Fruit fly (Drosophila melanogaster) whole organism, embryonic: ENCODE data around the gene spn-F.

Source experiments
- Bgb ChIP-seq: fragments of 200-800 bp; sonication (Bioruptor generic); IDR thresholded peaks from 2 replicates; pipeline ENCODE4 v1.3.6; 2022; ENCODE audit warnings: missing biosample characterization, missing genetic modification characterization; ENCODE audit not compliant: partially characterized antibody
- CG11247 ChIP-seq: fragments of 200-800 bp; sonication (Bioruptor generic); IDR thresholded peaks from 2 replicates; pipeline ENCODE4 v1.3.6; 2022; ENCODE audit warnings: missing biosample characterization, missing genetic modification characterization
- CG12071 ChIP-seq: fragments of 200-800 bp; sonication (Bioruptor generic); optimal IDR thresholded peaks from 3 replicates; lab custom pipeline; 2018; ENCODE audit warnings: missing biosample characterization, mild to moderate bottlenecking, missing genetic modification characterization
- CG12236 ChIP-seq: fragments of 200-800 bp; sonication (Bioruptor generic); optimal IDR thresholded peaks from 2 replicates; lab custom pipeline; 2016; ENCODE audit warnings: missing biosample characterization, missing genetic modification characterization
- CG12659 ChIP-seq: fragments of 200-800 bp; sonication (Bioruptor generic); optimal IDR thresholded peaks from 3 replicates; lab custom pipeline; 2017; ENCODE audit warnings: mild to moderate bottlenecking, missing biosample characterization, missing genetic modification reagents, missing genetic modification characterization
- CG14014 ChIP-seq: fragments of 200-800 bp; sonication (Bioruptor generic); IDR thresholded peaks from 2 replicates; pipeline ENCODE4 v1.3.6; 2022; ENCODE audit warnings: missing biosample characterization, missing genetic modification characterization
- CG1602 ChIP-seq: fragments of 200-800 bp; sonication (Bioruptor generic); optimal IDR thresholded peaks from 3 replicates; lab custom pipeline; 2016; ENCODE audit warnings: missing biosample characterization, missing genetic modification characterization
- CG17186 ChIP-seq: fragments of 200-800 bp; sonication (Bioruptor generic); optimal IDR thresholded peaks from 3 replicates; lab custom pipeline; 2017; ENCODE audit warnings: missing biosample characterization, missing genetic modification reagents, missing genetic modification characterization
- CG17829 ChIP-seq: fragments of 200-800 bp; optimal IDR thresholded peaks from 2 replicates; lab custom pipeline; 2019; ENCODE audit warnings: missing biosample characterization, mild to moderate bottlenecking, missing genetic modification characterization, moderate library complexity
- CG2129 ChIP-seq: fragments of 200-800 bp; sonication (Bioruptor generic); IDR thresholded peaks from 2 replicates; pipeline ENCODE4 v1.3.6; 2022; ENCODE audit warnings: missing biosample characterization, missing genetic modification characterization; ENCODE audit not compliant: partially characterized antibody
- CG2875 ChIP-seq: fragments of 200-800 bp; sonication (Bioruptor generic); optimal IDR thresholded peaks from 2 replicates; lab custom pipeline; 2017; ENCODE audit warnings: missing biosample characterization, mild to moderate bottlenecking, missing genetic modification characterization, missing genetic modification reagents
- CG2889 ChIP-seq: fragments of 200-800 bp; sonication (Bioruptor generic); IDR thresholded peaks from 3 replicates; pipeline ENCODE4 v1.3.6; 2022; ENCODE audit warnings: missing biosample characterization, missing genetic modification characterization
- CG34376 ChIP-seq: fragments of 200-800 bp; sonication (Bioruptor generic); optimal IDR thresholded peaks from 2 replicates; lab custom pipeline; 2018; ENCODE audit warnings: missing biosample characterization, mild to moderate bottlenecking, missing genetic modification characterization
- CG3995 ChIP-seq: fragments of 200-800 bp; sonication (Bioruptor generic); optimal IDR thresholded peaks from 3 replicates; lab custom pipeline; 2016; ENCODE audit warnings: missing biosample characterization, missing genetic modification characterization
- CG6254 ChIP-seq: fragments of 200-800 bp; sonication (Bioruptor generic); optimal IDR thresholded peaks from 3 replicates; lab custom pipeline; 2017; ENCODE audit warnings: mild to moderate bottlenecking, missing biosample characterization, missing genetic modification reagents, missing genetic modification characterization
- CG9215 ChIP-seq: fragments of 200-800 bp; sonication (Bioruptor generic); IDR thresholded peaks from 2 replicates; pipeline ENCODE4 v1.3.6; 2022; ENCODE audit warnings: missing biosample characterization, missing genetic modification characterization
- CG9437 ChIP-seq: fragments of 200-800 bp; sonication (Bioruptor generic); optimal IDR thresholded peaks from 2 replicates; lab custom pipeline; 2018; ENCODE audit warnings: missing biosample characterization, mild to moderate bottlenecking, missing genetic modification characterization
- Dip2 ChIP-seq: fragments of 200-800 bp; sonication (Bioruptor generic); IDR thresholded peaks from 2 replicates; pipeline ENCODE4 v1.3.6; 2022; ENCODE audit warnings: missing biosample characterization, missing genetic modification characterization
- Dip3 ChIP-seq: fragments of 200-800 bp; sonication (Bioruptor generic); optimal IDR thresholded peaks from 3 replicates; lab custom pipeline; 2016; ENCODE audit warnings: missing biosample characterization, missing genetic modification characterization
- GATAe ChIP-seq: fragments of 200-800 bp; sonication (Bioruptor generic); conservative IDR thresholded peaks from 2 replicates; pipeline ENCODE4 v1.3.6; 2022; ENCODE audit warnings: missing biosample characterization, missing genetic modification characterization
- HHEX ChIP-seq: fragments of 200-800 bp; sonication (Bioruptor generic); optimal IDR thresholded peaks from 3 replicates; lab custom pipeline; 2017; ENCODE audit warnings: missing biosample characterization, mild to moderate bottlenecking, missing genetic modification characterization, missing genetic modification reagents
- Hr51 ChIP-seq, 2 experiments: fragments of 200-800 bp; sonication (Bioruptor generic); optimal IDR thresholded peaks; 2 replicates in 1 of 2; 3 replicates in 1 of 2; lab custom pipeline; 2016 to 2018; ENCODE audit warnings: missing biosample characterization in 2 of 2, missing genetic modification characterization in 2 of 2, mild to moderate bottlenecking in 1 of 2, moderate library complexity in 1 of 2
- Lhr ChIP-seq: fragments of 200-800 bp; sonication (Bioruptor generic); optimal IDR thresholded peaks from 3 replicates; lab custom pipeline; 2017; ENCODE audit warnings: mild to moderate bottlenecking, missing biosample characterization, missing genetic modification reagents, missing genetic modification characterization
- MBD-R2 ChIP-seq: fragments of 200-800 bp; sonication (Bioruptor generic); IDR thresholded peaks from 2 replicates; pipeline ENCODE4 v1.3.6; 2022; ENCODE audit warnings: missing biosample characterization, missing genetic modification characterization
- Optix ChIP-seq: fragments of 200-800 bp; sonication (Bioruptor generic); IDR thresholded peaks from 3 replicates; pipeline ENCODE4 v1.3.6; 2022; ENCODE audit warnings: missing biosample characterization, missing genetic modification characterization
- Pdp1 ChIP-seq, 2 experiments: fragments of 200-800 bp; sonication (Bioruptor generic); optimal IDR thresholded peaks; 3 replicates each; lab custom pipeline; 2016; ENCODE audit warnings: missing biosample characterization in 2 of 2, missing genetic modification characterization in 2 of 2, mild to moderate bottlenecking in 1 of 2, moderate library complexity in 1 of 2
- Ssrp ChIP-seq: fragments of 200-800 bp; sonication (Bioruptor generic); optimal IDR thresholded peaks from 2 replicates; lab custom pipeline; 2018; ENCODE audit warnings: missing biosample characterization, mild to moderate bottlenecking, missing genetic modification characterization, moderate library complexity
- aop ChIP-seq: fragments of 200-800 bp; sonication (Bioruptor generic); IDR thresholded peaks from 2 replicates; pipeline ENCODE4 v1.3.6; 2022; ENCODE audit warnings: missing biosample characterization, missing genetic modification characterization
- cato ChIP-seq: fragments of 200-800 bp; sonication (Bioruptor generic); optimal IDR thresholded peaks from 2 replicates; lab custom pipeline; 2016; ENCODE audit warnings: missing biosample characterization, missing genetic modification characterization, borderline replicate concordance
- chinmo ChIP-seq: fragments of 200-800 bp; sonication (Bioruptor generic); IDR thresholded peaks from 4 replicates; pipeline ENCODE4 v1.3.6; 2022; ENCODE audit warnings: missing biosample characterization, missing genetic modification characterization; ENCODE audit not compliant: partially characterized antibody
- dati ChIP-seq: fragments of 200-800 bp; sonication (Bioruptor generic); IDR thresholded peaks from 2 replicates; pipeline ENCODE4 v1.3.6; 2022; ENCODE audit warnings: missing biosample characterization, missing genetic modification characterization
- dm ChIP-seq: fragments of 200-800 bp; sonication (Bioruptor generic); optimal IDR thresholded peaks from 3 replicates; lab custom pipeline; 2016; ENCODE audit warnings: missing biosample characterization, missing genetic modification characterization
- ewg ChIP-seq: fragments of 200-800 bp; sonication (Bioruptor generic); optimal IDR thresholded peaks from 3 replicates; lab custom pipeline; 2017; ENCODE audit warnings: mild to moderate bottlenecking, missing biosample characterization, missing genetic modification reagents, missing genetic modification characterization
- fd102C ChIP-seq: fragments of 200-800 bp; sonication (Bioruptor generic); optimal IDR thresholded peaks from 2 replicates; lab custom pipeline; 2018; ENCODE audit warnings: missing biosample characterization, mild to moderate bottlenecking, missing genetic modification characterization, moderate library complexity
- ftz-f1 ChIP-seq: fragments of 200-800 bp; sonication (Bioruptor generic); optimal IDR thresholded peaks from 2 replicates; lab custom pipeline; 2016; ENCODE audit warnings: missing biosample characterization, missing genetic modification characterization
- gcm2 ChIP-seq: fragments of 200-800 bp; sonication (Bioruptor generic); optimal IDR thresholded peaks from 2 replicates; lab custom pipeline; 2016; ENCODE audit warnings: missing biosample characterization, missing genetic modification characterization
- hb ChIP-seq: fragments of 200-800 bp; sonication (Bioruptor generic); IDR thresholded peaks from 3 replicates; pipeline ENCODE4 v1.3.6; 2022; ENCODE audit warnings: missing biosample characterization, missing genetic modification characterization; ENCODE audit not compliant: partially characterized antibody
- hth ChIP-seq: fragments of >200 bp; optimal IDR thresholded peaks from 2 replicates; lab custom pipeline; 2017; ENCODE audit warnings: inconsistent platforms
- jigr1 ChIP-seq: fragments of 200-800 bp; sonication (Bioruptor generic); IDR thresholded peaks from 3 replicates; pipeline ENCODE4 v1.3.6; 2022; ENCODE audit warnings: missing biosample characterization, missing genetic modification characterization
- jing ChIP-seq: fragments of 200-800 bp; sonication (Bioruptor generic); optimal IDR thresholded peaks from 2 replicates; lab custom pipeline; 2018; ENCODE audit warnings: missing biosample characterization, mild to moderate bottlenecking, missing genetic modification characterization
- lilli ChIP-seq: fragments of 200-800 bp; sonication (Bioruptor generic); optimal IDR thresholded peaks from 3 replicates; lab custom pipeline; 2016; ENCODE audit warnings: missing biosample characterization, missing genetic modification characterization
- mld ChIP-seq: fragments of 200-800 bp; sonication (Bioruptor generic); IDR thresholded peaks from 3 replicates; pipeline ENCODE4 v1.3.6; 2022; ENCODE audit warnings: missing biosample characterization, missing genetic modification characterization; ENCODE audit not compliant: partially characterized antibody
- nerfin-1 ChIP-seq: fragments of 200-800 bp; sonication (Bioruptor generic); optimal IDR thresholded peaks from 3 replicates; lab custom pipeline; 2019; ENCODE audit warnings: missing biosample characterization, mild to moderate bottlenecking, missing genetic modification characterization, moderate library complexity
- pros ChIP-seq: fragments of 200-800 bp; sonication (Bioruptor generic); optimal IDR thresholded peaks from 3 replicates; lab custom pipeline; 2019; ENCODE audit warnings: missing biosample characterization, mild to moderate bottlenecking, missing genetic modification characterization, moderate library complexity
- slou ChIP-seq: fragments of 200-800 bp; sonication (Bioruptor generic); optimal IDR thresholded peaks from 3 replicates; lab custom pipeline; 2016; ENCODE audit warnings: missing biosample characterization, missing genetic modification characterization
- tup ChIP-seq: fragments of 200-800 bp; sonication (Bioruptor generic); optimal IDR thresholded peaks from 2 replicates; lab custom pipeline; 2016; ENCODE audit warnings: missing biosample characterization, mild to moderate bottlenecking, missing genetic modification characterization, moderate library complexity
- unc-4 ChIP-seq: fragments of 200-800 bp; sonication (Bioruptor generic); IDR thresholded peaks from 2 replicates; pipeline ENCODE4 v1.3.6; 2022; ENCODE audit warnings: missing biosample characterization, missing genetic modification characterization; ENCODE audit not compliant: partially characterized antibody
- vvl ChIP-seq: fragments of 200-800 bp; sonication (Bioruptor generic); IDR thresholded peaks from 2 replicates; pipeline ENCODE4 v1.3.6; 2022; ENCODE audit warnings: missing biosample characterization, missing genetic modification characterization
- z ChIP-seq: fragments of 200-800 bp; sonication (Bioruptor generic); IDR thresholded peaks from 3 replicates; pipeline ENCODE4 v1.3.6; 2022; ENCODE audit warnings: missing biosample characterization, missing genetic modification characterization

Gene spn-F

DNA sequence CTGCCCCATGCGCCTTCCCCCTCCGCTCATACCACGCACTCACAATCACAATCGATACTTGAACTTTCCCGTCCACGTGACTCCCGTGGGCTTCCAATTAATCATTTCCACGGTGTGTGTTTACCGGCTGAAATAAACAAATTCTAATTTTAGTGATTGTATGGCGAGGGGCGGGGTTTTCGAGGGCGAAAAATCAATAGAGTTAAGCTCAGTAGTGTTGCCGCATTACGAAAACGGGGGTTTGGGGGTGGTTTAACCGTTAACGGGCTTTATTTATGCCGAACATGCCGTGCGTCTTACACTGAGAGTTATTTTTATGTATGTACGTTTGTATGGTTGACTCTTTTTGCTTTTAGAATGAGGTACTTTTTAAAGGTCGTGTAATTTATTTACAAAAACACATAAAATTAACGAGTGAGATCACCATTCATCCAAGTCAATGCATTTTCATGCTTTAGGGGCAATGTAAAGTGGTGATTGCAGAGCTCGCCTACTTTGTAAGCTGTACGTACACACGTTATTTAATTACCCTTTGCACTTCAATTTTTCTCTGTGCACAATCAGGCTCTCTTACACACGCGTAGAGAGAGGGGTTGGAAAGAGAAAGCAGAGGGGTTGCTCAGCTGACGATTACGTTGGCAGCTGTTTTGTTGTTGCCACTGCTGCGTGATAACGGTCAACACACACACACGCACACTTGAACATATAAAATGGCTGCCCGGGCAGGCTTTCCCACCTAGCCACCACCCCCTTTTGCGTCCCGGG, 32.6 kb upstream of the spn-F start (continued):
- TF ChIP-seq lilli (peak; percentile 87), CG11247 (GFP tag; lab: Robert Waterston, UW) (no peak), Hr51 (GFP tag; optimal IDR thresholded peaks at IDR 0.05; lab: Kevin White, UChicago) (peak; percentile 80 to 85), ftz-f1 (GFP tag; lab: Kevin White, UChicago) (no peak), fd102C (GFP tag; lab: Kevin White, UChicago) (peak; percentile 32), Dip2 (no peak), gcm2 (GFP tag; lab: Kevin White, UChicago) (peak; percentile 29), CG12236 (GFP tag; lab: Kevin White, UChicago) (peak; percentile 55), hth (lab: Kevin White, UChicago) (no peak), hb (no peak), CG2875 (GFP tag; lab: Kevin White, UChicago) (peak; percentile 73), HHEX (peak; percentile 65), Ssrp (tag; lab: Kevin White, UChicago) (peak; percentile 82), CG17186 (GFP tag; lab: Kevin White, UChicago) (peak; percentile 15), CG6254 (GFP tag; lab: Kevin White, UChicago) (peak; percentile 79), CG14014 (GFP tag; lab: Robert Waterston, UW) (no peak), ewg (GFP tag; lab: Kevin White, UChicago) (peak; percentile 85), CG9437 (GFP tag; lab: Kevin White, UChicago) (peak; percentile 73), jigr1 (GFP tag; lab: Robert Waterston, UW) (no peak), vvl (GFP tag; lab: Robert Waterston, UW) (no peak), jing (GFP tag; lab: Kevin White, UChicago) (no peak), slou (peak; percentile 75), tup (GFP tag; lab: Kevin White, UChicago) (peak; percentile 50), CG2889 (GFP tag; lab: Robert Waterston, UW) (no peak), mld (GFP tag; lab: Robert Waterston, UW) (no peak), cato (GFP tag; lab: Kevin White, UChicago) (peak; percentile 53), CG34376 (peak; percentile 88), chinmo (GFP tag; lab: Robert Waterston, UW) (no peak), GATAe (no peak), CG12659 (GFP tag; lab: Kevin White, UChicago) (peak; percentile 87), Optix (GFP tag; lab: Robert Waterston, UW) (no peak), Pdp1 (GFP tag; optimal IDR thresholded peaks at IDR 0.05; lab: Kevin White, UChicago) (peak; percentile 76 to 86), CG9215 (GFP tag; lab: Robert Waterston, UW) (no peak), dati (GFP tag; lab: Robert Waterston, UW) (no peak), CG1602 (peak; percentile 73), aop (GFP tag; lab: Robert Waterston, UW) (no peak), CG12071 (GFP tag; lab: Kevin White, UChicago) (peak; percentile 74), CG17829 (tag; lab: Kevin White, UChicago) (peak; percentile 80), pros (GFP tag; lab: Kevin White, UChicago) (peak; percentile 63), CG2129 (GFP tag; lab: Robert Waterston, UW) (no peak), Lhr (GFP tag; lab: Kevin White, UChicago) (peak; percentile 54), dm (peak; percentile 40), Bgb (no peak), nerfin-1 (tag; lab: Kevin White, UChicago) (peak; percentile 67), z (GFP tag; lab: Robert Waterston, UW) (no peak), MBD-R2 (no peak), CG3995 (GFP tag; lab: Kevin White, UChicago) (peak; percentile 27), unc-4 (GFP tag; lab: Robert Waterston, UW) (no peak), Dip3 (GFP tag; lab: Kevin White, UChicago) (peak; percentile 74)
